Worm (Caenorhabditis elegans): ENCODE data around the gene F43C11.8.

The F43C11.8 gene

ce11 chrII:2363673-2364072 is 31.4 kb downstream of the F43C11.8 start, which contains the start of gene F43C11.11:
Gene F43C11.11 (minus strand): TSS chrII:2363773.
- TF ChIP-seq aly-2 (tag; optimal IDR thresholded peaks at IDR 0.05) = no peak
- no peak for TF ChIP-seq fkh-2 (tag; optimal IDR thresholded peaks at IDR 0.05)
- TF ChIP-seq unc-39 (tag; optimal IDR thresholded peaks at IDR 0.05) = no peak
- no peak for TF ChIP-seq zag-1 (tag; optimal IDR thresholded peaks at IDR 0.05)
- no peak for TF ChIP-seq nfya-1 (tag; optimal IDR thresholded peaks at IDR 0.05; ENCODE audit: insufficient read depth)
- no peak for TF ChIP-seq jun-1 (tag; optimal IDR thresholded peaks at IDR 0.05)
- TF ChIP-seq nhr-25 (tag; optimal IDR thresholded peaks at IDR 0.05) = no peak
- no peak for TF ChIP-seq tbx-2 (tag; optimal IDR thresholded peaks at IDR 0.05)
- TF ChIP-seq ceh-16 (tag; optimal IDR thresholded peaks at IDR 0.05) = no peak
- no peak for TF ChIP-seq nhr-12 (tag; optimal IDR thresholded peaks at IDR 0.05)
- TF ChIP-seq hmg-11 (tag; optimal IDR thresholded peaks at IDR 0.05) = no peak
- no peak for TF ChIP-seq nhr-11 (tag; optimal IDR thresholded peaks at IDR 0.05)
- TF ChIP-seq ZK546.5 (tag; optimal IDR thresholded peaks at IDR 0.05) = no peak
- TF ChIP-seq ceh-82 (tag; optimal IDR thresholded peaks at IDR 0.05) = no peak

ce11 chrII:2366623-2367365 is 34.5 kb downstream of the F43C11.8 start, which contains the start of the genes F43C11.12 and F16G10.5:
Gene F43C11.12 (minus strand): TSS chrII:2366723.
Gene F16G10.5 (plus strand): TSS chrII:2367315.
- TF ChIP-seq ceh-82 (tag; optimal IDR thresholded peaks at IDR 0.05) = no peak
- TF ChIP-seq fkh-10 (GFP tag; optimal IDR thresholded peaks at IDR 0.05) = no peak
- no peak for TF ChIP-seq nhr-11 (tag; optimal IDR thresholded peaks at IDR 0.05)
- no peak for TF ChIP-seq eor-1 (tag; optimal IDR thresholded peaks at IDR 0.05)
- no peak for TF ChIP-seq nfya-1 (tag; optimal IDR thresholded peaks at IDR 0.05; ENCODE audit: insufficient read depth)
- no peak for TF ChIP-seq elt-3 (tag; optimal IDR thresholded peaks at IDR 0.05)
- no peak for TF ChIP-seq fos-1 (tag; optimal IDR thresholded peaks at IDR 0.05)
- no peak for TF ChIP-seq lin-39 (tag; optimal IDR thresholded peaks at IDR 0.05)
- TF ChIP-seq fkh-2 (tag; optimal IDR thresholded peaks at IDR 0.05) = no peak
- no peak for TF ChIP-seq nhr-237 (tag; optimal IDR thresholded peaks at IDR 0.05)
- TF ChIP-seq egl-27 (tag; optimal IDR thresholded peaks at IDR 0.05) = no peak
- TF ChIP-seq pha-4 (tag; optimal IDR thresholded peaks at IDR 0.05) = no peak
- no peak for TF ChIP-seq ceh-16 (tag; optimal IDR thresholded peaks at IDR 0.05)
- TF ChIP-seq nhr-43 (tag; optimal IDR thresholded peaks at IDR 0.05; ENCODE audit: poor library complexity, severe bottlenecking) = no peak
- no peak for TF ChIP-seq R02D3.7 (tag; optimal IDR thresholded peaks at IDR 0.05)
- TF ChIP-seq nhr-23 (tag; optimal IDR thresholded peaks at IDR 0.05) = no peak
- no peak for TF ChIP-seq egl-5 (tag; optimal IDR thresholded peaks at IDR 0.05)
- TF ChIP-seq mml-1 (tag; optimal IDR thresholded peaks at IDR 0.05) = no peak

ce11 chrII:2368956-2369355 is 36.6 kb downstream of the F43C11.8 start, which contains the start of gene hpo-25:
Gene hpo-25 (plus strand): TSS chrII:2369256.
- TF ChIP-seq hmg-11 (tag; optimal IDR thresholded peaks at IDR 0.05) = no peak
- no peak for TF ChIP-seq unc-62 (GFP tag; optimal IDR thresholded peaks at IDR 0.05)

ce11 chrII:2372090-2372489 is 39.8 kb downstream of the F43C11.8 start, which contains the start of gene F16G10.3:
Gene F16G10.3 (plus strand): TSS chrII:2372390.
- TF ChIP-seq nhr-12 (tag; optimal IDR thresholded peaks at IDR 0.05) = no peak
- no peak for TF ChIP-seq nhr-28 (tag; optimal IDR thresholded peaks at IDR 0.05)
- TF ChIP-seq zag-1 (tag; optimal IDR thresholded peaks at IDR 0.05) = no peak
- TF ChIP-seq elt-1 (tag; optimal IDR thresholded peaks at IDR 0.05) = no peak
- no peak for TF ChIP-seq nhr-25 (tag; optimal IDR thresholded peaks at IDR 0.05)
- TF ChIP-seq ceh-9 (tag; optimal IDR thresholded peaks at IDR 0.05) = no peak
- TF ChIP-seq eor-1 (tag; optimal IDR thresholded peaks at IDR 0.05) = no peak
- TF ChIP-seq ceh-82 (tag; optimal IDR thresholded peaks at IDR 0.05) = no peak
- no peak for TF ChIP-seq jun-1 (tag; optimal IDR thresholded peaks at IDR 0.05)
- TF ChIP-seq R02D3.7 (tag; optimal IDR thresholded peaks at IDR 0.05) = no peak
- no peak for TF ChIP-seq unc-39 (tag; optimal IDR thresholded peaks at IDR 0.05)
- TF ChIP-seq snpc-4 (tag; optimal IDR thresholded peaks at IDR 0.05) = no peak
- TF ChIP-seq elt-2 (tag; optimal IDR thresholded peaks at IDR 0.05) = no peak
- TF ChIP-seq daf-12 (tag; optimal IDR thresholded peaks at IDR 0.05) = no peak
- TF ChIP-seq skn-1 (tag; optimal IDR thresholded peaks at IDR 0.05) = no peak
- no peak for TF ChIP-seq hmg-11 (tag; optimal IDR thresholded peaks at IDR 0.05)
- TF ChIP-seq nhr-23 (tag; optimal IDR thresholded peaks at IDR 0.05) = no peak
